Fruit fly (Drosophila melanogaster) whole organism, pupa: ENCODE data around the gene CG31688.

Experiments
- CG10348 ChIP-seq: fragments of 200-800 bp; sonication (Bioruptor generic); IDR thresholded peaks from 2 replicates; pipeline ENCODE4 v1.3.6; 2022; ENCODE audit warnings: missing biosample characterization, missing genetic modification characterization
- CG12605 ChIP-seq: fragments of 200-800 bp; sonication (Bioruptor generic); IDR thresholded peaks from 2 replicates; pipeline ENCODE4 v1.3.6; 2022; ENCODE audit warnings: missing biosample characterization, missing genetic modification characterization
- CG13204 ChIP-seq: fragments of 200-800 bp; sonication (Bioruptor generic); optimal IDR thresholded peaks from 2 replicates; lab custom pipeline; 2018; ENCODE audit warnings: missing biosample characterization, mild to moderate bottlenecking, missing genetic modification characterization, moderate library complexity
- CG14655 ChIP-seq: fragments of 200-800 bp; sonication (Bioruptor generic); optimal IDR thresholded peaks from 3 replicates; lab custom pipeline; 2017; ENCODE audit warnings: mild to moderate bottlenecking, missing biosample characterization, missing genetic modification reagents, missing genetic modification characterization
- CG15710 ChIP-seq: fragments of 200-800 bp; sonication (Bioruptor generic); optimal IDR thresholded peaks from 2 replicates; lab custom pipeline; 2018; ENCODE audit warnings: missing biosample characterization, mild to moderate bottlenecking, missing genetic modification characterization, moderate library complexity
- CG17806 ChIP-seq: fragments of 200-800 bp; sonication (Bioruptor generic); optimal IDR thresholded peaks from 2 replicates; lab custom pipeline; 2018; ENCODE audit warnings: missing biosample characterization, mild to moderate bottlenecking, missing genetic modification characterization, moderate library complexity
- CG32121 ChIP-seq: fragments of 200-800 bp; sonication (Bioruptor generic); IDR thresholded peaks from 2 replicates; pipeline ENCODE4 v1.3.6; 2022; ENCODE audit warnings: missing biosample characterization, missing genetic modification characterization
- CG34367 ChIP-seq: fragments of 200-800 bp; sonication (Bioruptor generic); optimal IDR thresholded peaks from 2 replicates; lab custom pipeline; 2018; ENCODE audit warnings: missing biosample characterization, mild to moderate bottlenecking, missing genetic modification characterization
- CG4496 ChIP-seq: fragments of 200-800 bp; sonication (Bioruptor generic); IDR thresholded peaks from 3 replicates; pipeline ENCODE4 v1.3.6; 2022; ENCODE audit warnings: missing biosample characterization, missing genetic modification characterization
- CG8159 ChIP-seq: fragments of 200-800 bp; sonication (Bioruptor generic); optimal IDR thresholded peaks from 3 replicates; lab custom pipeline; 2018; ENCODE audit warnings: missing biosample characterization, mild to moderate bottlenecking, missing genetic modification characterization, moderate library complexity
- CG8301 ChIP-seq: fragments of 200-800 bp; sonication (Bioruptor generic); optimal IDR thresholded peaks from 2 replicates; lab custom pipeline; 2018; ENCODE audit warnings: missing biosample characterization, mild to moderate bottlenecking, missing genetic modification characterization
- CG9948 ChIP-seq: fragments of 200-800 bp; sonication (Bioruptor generic); optimal IDR thresholded peaks from 2 replicates; lab custom pipeline; 2018; ENCODE audit warnings: missing biosample characterization, mild to moderate bottlenecking, missing genetic modification characterization, moderate library complexity
- D1 ChIP-seq: fragments of 200-800 bp; sonication (Bioruptor generic); optimal IDR thresholded peaks from 2 replicates; lab custom pipeline; 2018; ENCODE audit warnings: missing biosample characterization, mild to moderate bottlenecking, missing genetic modification characterization, moderate library complexity
- EcR ChIP-seq: fragments of 200-800 bp; sonication (Bioruptor generic); optimal IDR thresholded peaks from 3 replicates; lab custom pipeline; 2019; ENCODE audit warnings: missing biosample characterization, missing genetic modification characterization, mild to moderate bottlenecking, moderate library complexity, missing genetic modification reagents
- Ets98B ChIP-seq: fragments of 200-800 bp; sonication (Bioruptor generic); IDR thresholded peaks from 2 replicates; pipeline ENCODE4 v1.3.6; 2022; ENCODE audit warnings: missing biosample characterization, missing genetic modification characterization
- Pif1A ChIP-seq: fragments of 200-800 bp; sonication (Bioruptor generic); optimal IDR thresholded peaks from 3 replicates; lab custom pipeline; 2016; ENCODE audit warnings: missing biosample characterization, missing genetic modification characterization
- Pif1B ChIP-seq: fragments of 200-800 bp; sonication (Bioruptor generic); optimal IDR thresholded peaks from 3 replicates; lab custom pipeline; 2016; ENCODE audit warnings: missing biosample characterization, missing genetic modification characterization
- Snoo ChIP-seq: fragments of 200-800 bp; sonication (Bioruptor generic); optimal IDR thresholded peaks from 3 replicates; lab custom pipeline; 2017; ENCODE audit warnings: missing biosample characterization, mild to moderate bottlenecking, missing genetic modification characterization, inconsistent platforms
- fd96Ca ChIP-seq: fragments of 200-800 bp; sonication (Bioruptor generic); IDR thresholded peaks from 3 replicates; pipeline ENCODE4 v1.3.6; 2022; ENCODE audit warnings: missing biosample characterization, missing genetic modification characterization
- gl ChIP-seq: fragments of 200-800 bp; sonication (Bioruptor generic); optimal IDR thresholded peaks from 2 replicates; lab custom pipeline; 2018; ENCODE audit warnings: missing biosample characterization, mild to moderate bottlenecking, missing genetic modification characterization
- rn ChIP-seq: fragments of 200-800 bp; sonication (Bioruptor generic); IDR thresholded peaks from 2 replicates; pipeline ENCODE4 v1.3.6; 2022; ENCODE audit warnings: missing biosample characterization, missing genetic modification characterization

CG31688 gene

DNA sequence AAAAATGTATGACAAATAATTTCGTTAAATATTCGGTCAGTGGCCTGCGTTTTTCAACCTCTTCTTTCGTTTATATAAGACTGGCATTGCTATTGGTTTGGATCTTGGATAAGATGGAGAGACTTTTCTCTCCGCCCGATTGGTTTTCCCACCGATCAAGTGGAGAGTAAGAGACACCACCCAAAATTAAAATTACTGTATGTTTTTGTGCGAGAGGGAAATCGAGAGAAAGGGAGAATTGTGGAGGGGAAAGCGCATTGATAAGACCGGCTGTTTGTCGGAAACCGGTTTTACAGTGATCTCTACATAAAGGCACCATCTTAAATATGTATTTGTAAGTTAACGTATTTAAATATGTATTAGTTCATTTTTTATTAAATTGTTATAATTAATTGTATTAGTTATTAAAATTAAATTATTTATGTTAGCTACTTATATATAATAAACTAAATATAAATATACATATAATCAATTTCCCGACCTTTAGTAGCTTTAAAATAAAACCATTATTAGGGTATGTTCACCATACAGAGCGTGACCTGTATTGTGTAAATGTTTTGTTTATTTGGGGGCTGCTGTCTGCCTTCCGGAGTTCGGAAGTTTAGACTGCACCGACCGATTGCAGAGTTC, 68.5 kb downstream of the CG31688 start, which contains the start of gene CG34007:
Gene CG34007, plus strand, starts transcription at position 608 of the 630 bp plus-strand sequence.
- TF ChIP-seq Pif1A (GFP tag; lab: Kevin White, UChicago) = no peak
- TF ChIP-seq CG4496 = no peak
- TF ChIP-seq CG14655 (GFP tag; lab: Kevin White, UChicago) = peak; percentile 69
- TF ChIP-seq D1 = no peak
- TF ChIP-seq CG32121 (GFP tag; lab: Robert Waterston, UW) = no peak
- no peak for TF ChIP-seq fd96Ca (GFP tag; lab: Robert Waterston, UW)
- TF ChIP-seq CG34367 = no peak
- peak; percentile 29 for TF ChIP-seq CG15710 (tag; lab: Kevin White, UChicago)
- TF ChIP-seq CG17806 (tag; lab: Kevin White, UChicago) = no peak
- TF ChIP-seq rn (GFP tag; lab: Robert Waterston, UW) = no peak
- peak; percentile 23 for TF ChIP-seq CG8159 (tag; lab: Kevin White, UChicago)
- no peak for TF ChIP-seq EcR (GFP tag; lab: Kevin White, UChicago)
- TF ChIP-seq Snoo (tag; lab: Kevin White, UChicago) = no peak
- no peak for TF ChIP-seq CG13204
- no peak for TF ChIP-seq Pif1B (GFP tag; lab: Kevin White, UChicago)
- peak; percentile 25 for TF ChIP-seq CG9948
- TF ChIP-seq gl (tag; lab: Kevin White, UChicago) = no peak
- no peak for TF ChIP-seq CG12605
- TF ChIP-seq CG10348 (GFP tag; lab: Robert Waterston, UW) = no peak
- TF ChIP-seq CG8301 (tag; lab: Kevin White, UChicago) = peak; percentile 47
- TF ChIP-seq Ets98B (GFP tag; lab: Robert Waterston, UW) = peak; percentile 18; the same call in 1 of the 2 replicates
